Worm (Caenorhabditis elegans) whole organism, dauer: ENCODE results near the gene gex-2.

Source experiments
- unc-62 ChIP-seq: sonication (generic microtip); optimal IDR thresholded peaks from 2 replicates; lab custom pipeline; 2017; ENCODE audit warnings: missing biosample characterization, missing genetic modification reagents, missing genetic modification characterization

gex-2 gene

DNA sequence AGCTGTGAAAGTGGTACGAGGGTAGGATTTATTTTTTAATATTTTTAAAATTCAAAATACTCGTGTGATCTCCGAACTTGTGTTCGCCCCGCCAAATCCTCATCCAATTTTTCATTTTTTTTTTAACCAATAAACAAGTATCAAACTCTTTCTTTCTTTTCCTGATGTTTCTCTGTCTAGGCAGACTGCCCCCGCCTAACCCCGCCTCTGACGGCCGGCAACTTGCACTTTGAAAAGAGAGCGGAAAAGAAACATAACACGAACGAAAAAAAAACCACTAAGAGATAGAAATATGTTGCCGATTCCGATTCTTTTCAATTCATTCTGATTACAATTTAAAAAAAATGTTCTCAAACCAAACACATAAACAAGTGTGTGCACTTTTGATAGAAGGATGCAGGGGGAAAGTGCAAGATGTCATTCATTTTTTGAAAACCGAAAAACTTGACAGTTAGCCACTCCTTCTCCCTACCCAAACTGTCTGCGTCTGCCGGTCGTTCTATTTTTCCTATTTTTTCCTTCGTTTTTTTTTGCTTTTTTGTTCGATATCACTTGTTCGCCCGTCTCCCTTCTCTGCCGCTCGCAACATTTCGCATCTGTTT, 53.5 kb downstream of the gex-2 start:
- no peak for TF ChIP-seq unc-62 (GFP tag; lab: Kevin White, UChicago)

DNA sequence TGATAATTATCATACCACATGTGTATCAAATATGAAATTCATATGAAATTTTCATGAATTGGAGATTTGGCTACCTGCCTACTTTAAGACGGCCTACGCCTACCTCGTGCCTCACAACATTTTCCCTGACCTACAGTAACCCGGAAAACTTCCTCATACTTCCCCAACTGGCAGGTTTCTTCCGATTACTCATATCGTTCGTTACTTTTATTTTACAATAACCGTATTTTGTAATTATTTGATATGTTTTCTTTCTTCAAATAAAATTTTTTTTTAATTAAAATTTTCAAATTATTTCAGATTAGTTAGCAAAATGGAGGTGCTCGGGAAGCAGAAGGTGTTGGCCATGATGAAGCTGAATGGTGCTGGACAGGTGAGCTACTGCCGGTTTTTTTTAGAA, 54.7 kb downstream of the gex-2 start, which contains the start of gene nhr-76:
TSS of gene nhr-76 (plus strand) at position 301 of the 400 bp plus-strand sequence.
- no peak for TF ChIP-seq unc-62 (GFP tag; lab: Kevin White, UChicago)

DNA sequence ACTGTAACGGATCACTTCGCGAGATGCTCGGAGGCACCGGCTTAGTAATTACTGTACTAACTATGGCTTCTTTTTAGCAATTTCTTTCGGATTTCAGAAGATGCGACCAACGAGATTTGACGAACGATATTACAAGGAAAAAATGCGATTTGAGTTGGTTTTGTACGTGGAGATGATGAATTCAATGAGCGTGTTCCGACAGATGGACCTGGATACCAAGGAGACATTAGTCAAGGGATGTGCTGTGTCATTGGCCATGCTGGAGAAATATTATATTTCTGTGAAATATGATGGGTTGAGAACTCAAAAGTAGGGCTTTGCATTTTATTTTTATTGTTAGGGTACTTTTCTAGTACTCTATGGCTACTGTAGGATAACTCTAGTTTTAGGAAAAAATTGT, 58.0 kb downstream of the gex-2 start:
- no peak for TF ChIP-seq unc-62 (GFP tag; lab: Kevin White, UChicago)

DNA sequence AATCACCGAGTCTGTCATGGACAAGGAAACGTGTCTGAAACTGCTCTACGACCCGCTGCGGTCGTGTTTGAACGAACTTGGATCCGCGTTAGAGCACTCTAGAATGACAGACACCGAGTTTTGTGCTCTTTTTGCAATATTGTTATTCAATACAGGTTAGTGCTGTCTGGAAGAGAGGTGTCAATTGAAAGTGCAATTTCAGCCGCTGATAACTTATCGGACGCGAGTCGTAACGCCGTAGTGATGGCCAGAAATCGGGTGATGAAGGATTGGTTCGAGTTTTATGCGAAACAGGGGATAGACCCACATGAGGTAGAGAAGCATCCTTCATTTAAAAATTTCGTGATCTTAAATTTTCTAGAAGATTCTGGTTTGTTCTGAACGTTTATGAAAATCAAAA, 59.3 kb downstream of the gex-2 start:
- no peak for TF ChIP-seq unc-62 (GFP tag; lab: Kevin White, UChicago)
